Worm (Caenorhabditis elegans) whole organism, L4 larva: ENCODE measurements around the gene irld-2.

Experiments
- D1046.2 ChIP-seq: fragments of 200-800 bp; sonication (Bioruptor generic); IDR thresholded peaks from 2 replicates; pipeline ENCODE4 v1.3.6; 2022; ENCODE audit warnings: missing genetic modification characterization, missing compliant biosample characterization
- F37D6.2 ChIP-seq: sonication (generic microtip); optimal IDR thresholded peaks from 2 replicates; lab custom pipeline; 2016; ENCODE audit warnings: mild to moderate bottlenecking, missing genetic modification characterization, missing compliant biosample characterization
- F44E2.7 ChIP-seq: fragments of 200-800 bp; sonication (Bioruptor generic); IDR thresholded peaks from 2 replicates; pipeline ENCODE4 v2.1.2; 2022; ENCODE audit warnings: missing genetic modification characterization, missing compliant biosample characterization
- F49E8.2 ChIP-seq: sonication (generic microtip); optimal IDR thresholded peaks from 2 replicates; lab custom pipeline; 2016; ENCODE audit warnings: missing compliant biosample characterization, mild to moderate bottlenecking, missing genetic modification characterization, borderline replicate concordance
- R02D3.7 ChIP-seq: fragments of 150-350 bp; sonication (generic microtip); optimal IDR thresholded peaks from 3 replicates; lab custom pipeline; 2014; ENCODE audit warnings: missing biosample characterization, missing genetic modification characterization
- T20F7.1 ChIP-seq: fragments of 200-800 bp; sonication (Bioruptor generic); optimal IDR thresholded peaks from 2 replicates; lab custom pipeline; 2018; ENCODE audit warnings: mild to moderate bottlenecking, missing genetic modification characterization, missing compliant biosample characterization
- T26A8.4 ChIP-seq: fragments of 200-800 bp; sonication (Bioruptor generic); IDR thresholded peaks from 2 replicates; pipeline ENCODE4 v1.3.6; 2022; ENCODE audit warnings: missing genetic modification characterization, missing compliant biosample characterization
- Y48G9A.11 ChIP-seq: fragments of 200-800 bp; sonication (Bioruptor generic); IDR thresholded peaks from 2 replicates; pipeline ENCODE4 v1.3.6; 2022; ENCODE audit warnings: missing genetic modification reagents, missing genetic modification characterization, missing compliant biosample characterization
- ZK337.2 ChIP-seq: fragments of 200-800 bp; sonication (Bioruptor generic); IDR thresholded peaks from 2 replicates; pipeline ENCODE4 v1.3.6; 2022; ENCODE audit warnings: missing genetic modification reagents, missing genetic modification characterization, missing compliant biosample characterization
- ama-1 ChIP-seq: fragments of 150-350 bp; optimal IDR thresholded peaks from 2 replicates; lab custom pipeline; 2014; ENCODE audit warnings: inconsistent platforms, mixed read lengths
- ceh-62 ChIP-seq: sonication (generic microtip); optimal IDR thresholded peaks from 2 replicates; lab custom pipeline; 2017; ENCODE audit warnings: missing biosample characterization, missing genetic modification characterization
- ceh-82 ChIP-seq: sonication (generic microtip); optimal IDR thresholded peaks from 2 replicates; lab custom pipeline; 2017; ENCODE audit warnings: missing biosample characterization, missing genetic modification characterization
- ces-1 ChIP-seq: fragments of 150-350 bp; sonication (generic microtip); optimal IDR thresholded peaks from 4 replicates; lab custom pipeline; 2014; ENCODE audit warnings: missing biosample characterization, missing genetic modification reagents, missing genetic modification characterization
- cey-2 ChIP-seq: sonication (generic microtip); optimal IDR thresholded peaks from 3 replicates; lab custom pipeline; 2017; ENCODE audit warnings: missing genetic modification characterization, mild to moderate bottlenecking, missing compliant biosample characterization, antibody characterized with exemption, borderline replicate concordance; ENCODE audit not compliant: insufficient read depth
- ctbp-1 ChIP-seq: fragments of 200-800 bp; sonication (Bioruptor generic); IDR thresholded peaks from 2 replicates; pipeline ENCODE4 v1.3.6; 2022; ENCODE audit warnings: missing genetic modification reagents, missing genetic modification characterization, missing compliant biosample characterization
- daf-16 ChIP-seq, 3 experiments: sonication (generic microtip); optimal IDR thresholded peaks; 2 replicates each; lab custom pipeline; 2016 to 2017; ENCODE audit warnings: missing genetic modification characterization in 3 of 3, missing genetic modification reagents in 3 of 3, mild to moderate bottlenecking in 2 of 3, missing compliant biosample characterization in 2 of 3, missing biosample characterization in 1 of 3, moderate library complexity in 1 of 3
- daf-8 ChIP-seq: fragments of 200-800 bp; sonication (Bioruptor generic); IDR thresholded peaks from 2 replicates; pipeline ENCODE4 v1.3.6; 2022; ENCODE audit warnings: missing genetic modification characterization, missing compliant biosample characterization
- dmd-6 ChIP-seq: fragments of 200-800 bp; sonication (Bioruptor generic); IDR thresholded peaks from 2 replicates; pipeline ENCODE4 v1.3.6; 2022; ENCODE audit warnings: missing genetic modification reagents, missing genetic modification characterization, missing compliant biosample characterization
- dpl-1 ChIP-seq: fragments of 150-350 bp; optimal IDR thresholded peaks from 2 replicates; lab custom pipeline; 2014; ENCODE audit warnings: missing biosample characterization, missing genetic modification reagents, missing genetic modification characterization
- dve-1 ChIP-seq: sonication (generic microtip); optimal IDR thresholded peaks from 2 replicates; lab custom pipeline; 2017; ENCODE audit warnings: antibody characterized with exemption, mild to moderate bottlenecking, missing genetic modification characterization, missing compliant biosample characterization; ENCODE audit not compliant: insufficient read depth
- egl-27 ChIP-seq: sonication (generic microtip); optimal IDR thresholded peaks from 3 replicates; lab custom pipeline; 2017; ENCODE audit warnings: missing biosample characterization, missing genetic modification reagents, missing genetic modification characterization
- jun-1 ChIP-seq: fragments of 150-350 bp; optimal IDR thresholded peaks from 2 replicates; lab custom pipeline; 2014; ENCODE audit warnings: missing biosample characterization, missing genetic modification reagents, missing genetic modification characterization
- lin-1 ChIP-seq: fragments of 200-800 bp; sonication (Bioruptor generic); IDR thresholded peaks from 2 replicates; pipeline ENCODE4 v1.3.6; 2022; ENCODE audit warnings: missing genetic modification reagents, missing genetic modification characterization, missing compliant biosample characterization
- madf-9 ChIP-seq: fragments of 200-800 bp; sonication (Bioruptor generic); conservative IDR thresholded peaks from 2 replicates; pipeline ENCODE4 v1.3.6; 2022; ENCODE audit warnings: missing genetic modification reagents, missing genetic modification characterization, missing compliant biosample characterization
- mdt-29 ChIP-seq: fragments of 200-800 bp; sonication (Bioruptor generic); IDR thresholded peaks from 2 replicates; pipeline ENCODE4 v1.3.6; 2022; ENCODE audit warnings: missing genetic modification reagents, missing genetic modification characterization, missing compliant biosample characterization
- mes-2 ChIP-seq: sonication (generic microtip); optimal IDR thresholded peaks from 2 replicates; lab custom pipeline; 2016; ENCODE audit warnings: missing genotype, mild to moderate bottlenecking, missing genetic modification characterization, missing compliant biosample characterization; ENCODE audit not compliant: poor library complexity, severe bottlenecking
- mxl-3 ChIP-seq: fragments of 200-800 bp; sonication (Bioruptor generic); optimal IDR thresholded peaks from 2 replicates; lab custom pipeline; 2018; ENCODE audit warnings: mild to moderate bottlenecking, missing genetic modification characterization, missing compliant biosample characterization
- nhr-10 ChIP-seq: fragments of 150-350 bp; optimal IDR thresholded peaks from 2 replicates; lab custom pipeline; 2014; ENCODE audit warnings: missing biosample characterization, missing genetic modification characterization
- nhr-111 ChIP-seq: fragments of 200-800 bp; sonication (Bioruptor generic); optimal IDR thresholded peaks from 2 replicates; lab custom pipeline; 2018; ENCODE audit warnings: mild to moderate bottlenecking, missing genetic modification characterization, missing compliant biosample characterization
- nhr-28 ChIP-seq: fragments of 150-350 bp; optimal IDR thresholded peaks from 2 replicates; lab custom pipeline; 2014; ENCODE audit warnings: missing biosample characterization, missing genetic modification characterization
- nhr-41 ChIP-seq: fragments of 200-800 bp; sonication (Bioruptor generic); IDR thresholded peaks from 2 replicates; pipeline ENCODE4 v1.3.6; 2022; ENCODE audit warnings: missing genetic modification reagents, missing genetic modification characterization, missing compliant biosample characterization
- nhr-42 ChIP-seq: fragments of 200-800 bp; sonication (Bioruptor generic); IDR thresholded peaks from 2 replicates; pipeline ENCODE4 v1.3.6; 2022; ENCODE audit warnings: missing genetic modification characterization, missing compliant biosample characterization
- nhr-48 ChIP-seq: sonication (generic microtip); optimal IDR thresholded peaks from 2 replicates; lab custom pipeline; 2016; ENCODE audit warnings: mild to moderate bottlenecking, missing genetic modification characterization, missing compliant biosample characterization
- nhr-6 ChIP-seq: fragments of 150-350 bp; optimal IDR thresholded peaks from 2 replicates; lab custom pipeline; 2014; ENCODE audit warnings: missing biosample characterization, missing genetic modification characterization
- pqm-1 ChIP-seq: sonication (generic microtip); optimal IDR thresholded peaks from 2 replicates; lab custom pipeline; 2017; ENCODE audit warnings: missing biosample characterization, missing genetic modification characterization
- saeg-2 ChIP-seq: fragments of 200-800 bp; sonication (Bioruptor generic); IDR thresholded peaks from 2 replicates; pipeline ENCODE4 v1.3.6; 2022; ENCODE audit warnings: missing genetic modification reagents, missing genetic modification characterization, missing compliant biosample characterization
- sdz-12 ChIP-seq: fragments of 200-800 bp; sonication (Bioruptor generic); optimal IDR thresholded peaks from 2 replicates; lab custom pipeline; 2018; ENCODE audit warnings: mild to moderate bottlenecking, missing genetic modification characterization, missing compliant biosample characterization
- skn-1 ChIP-seq: fragments of 150-350 bp; optimal IDR thresholded peaks from 2 replicates; lab custom pipeline; 2014; ENCODE audit warnings: missing biosample characterization, missing genetic modification characterization
- snpc-4 ChIP-seq: fragments of 150-350 bp; optimal IDR thresholded peaks from 2 replicates; lab custom pipeline; 2014; ENCODE audit warnings: missing biosample characterization, missing genetic modification characterization
- tag-97 ChIP-seq: fragments of 200-800 bp; sonication (Bioruptor generic); IDR thresholded peaks from 2 replicates; pipeline ENCODE4 v1.3.6; 2022; ENCODE audit warnings: missing genetic modification characterization, missing compliant biosample characterization
- tra-1 ChIP-seq: fragments of 200-800 bp; sonication (Bioruptor generic); IDR thresholded peaks from 2 replicates; pipeline ENCODE4 v1.3.6; 2022; ENCODE audit warnings: missing genetic modification reagents, missing genetic modification characterization, missing compliant biosample characterization

Gene irld-2

ce11 chrX:13414974-13415373 is 20.1 kb upstream of the irld-2 start (continued):
- TF ChIP-seq cey-2 (tag; lab: Kevin White, UChicago) = no peak
- peak; percentile 35 for TF ChIP-seq dve-1 (tag; lab: Kevin White, UChicago)
- TF ChIP-seq R02D3.7 (tag; lab: Kevin White, UChicago) = no peak
- no peak for TF ChIP-seq F44E2.7 (GFP tag; lab: Robert Waterston, UW)
- no peak for TF ChIP-seq mxl-3 (GFP tag; lab: Kevin White, UChicago)
- TF ChIP-seq ama-1 (lab: Kevin White, UChicago) = no peak
- no peak for TF ChIP-seq egl-27 (tag; lab: Kevin White, UChicago)
- 0 out of 2 replicates have a peak, but pooled peaks have one; percentile 24 for TF ChIP-seq mdt-29 (GFP tag; lab: Robert Waterston, UW)
- no peak for TF ChIP-seq tag-97
- no peak for TF ChIP-seq F37D6.2 (tag; lab: Kevin White, UChicago)
- peak; percentile 34 for TF ChIP-seq nhr-48 (tag; lab: Kevin White, UChicago)
- peak; percentile 70 for TF ChIP-seq mes-2 (tag; lab: Kevin White, UChicago)
- 0 out of 2 replicates have a peak, but pooled peaks have one; percentile 19 for TF ChIP-seq ZK337.2

DNA sequence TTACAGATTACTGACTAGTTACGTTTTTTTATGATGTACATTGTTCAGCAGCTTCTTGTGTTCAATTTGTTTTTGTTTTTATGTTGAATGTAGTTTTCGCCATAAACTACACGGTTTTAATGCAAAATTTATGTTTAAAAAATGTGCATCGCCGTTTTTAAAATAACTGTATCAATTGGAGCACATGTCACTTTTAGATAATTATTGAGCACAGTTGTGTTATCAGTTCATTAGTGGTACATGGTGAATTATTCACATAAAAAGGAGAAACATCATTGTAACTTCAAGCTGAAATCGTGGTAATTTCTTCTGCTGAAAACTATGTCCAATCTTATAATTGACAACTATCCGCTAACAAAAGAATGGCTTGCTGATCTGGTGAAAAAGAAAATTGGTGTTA is 17.4 kb upstream of the irld-2 start:
- TF ChIP-seq daf-16 (GFP tag; optimal IDR thresholded peaks at IDR 0.05; lab: Kevin White, UChicago) = no peak
- TF ChIP-seq daf-16 (tag; optimal IDR thresholded peaks at IDR 0.05; lab: Kevin White, UChicago) = peak; percentile 40
- no peak for TF ChIP-seq R02D3.7 (tag; lab: Kevin White, UChicago)
- no peak for TF ChIP-seq T20F7.1 (GFP tag; lab: Kevin White, UChicago)
- TF ChIP-seq snpc-4 (tag; lab: Kevin White, UChicago) = no peak
- TF ChIP-seq nhr-41 (GFP tag; lab: Robert Waterston, UW) = no peak
- no peak for TF ChIP-seq F49E8.2
- TF ChIP-seq dve-1 (tag; lab: Kevin White, UChicago) = peak; percentile 18
- TF ChIP-seq nhr-28 (tag; lab: Kevin White, UChicago) = peak; percentile 86
- TF ChIP-seq ceh-62 (tag; lab: Kevin White, UChicago) = no peak
- TF ChIP-seq sdz-12 (GFP tag; lab: Kevin White, UChicago) = no peak
- TF ChIP-seq dmd-6 (GFP tag; lab: Robert Waterston, UW) = peak; percentile 19; the same call in 1 of the 2 replicates
- no peak for TF ChIP-seq nhr-10 (tag; lab: Kevin White, UChicago)
- TF ChIP-seq mxl-3 (GFP tag; lab: Kevin White, UChicago) = no peak
- TF ChIP-seq pqm-1 (tag; lab: Kevin White, UChicago) = peak; percentile 66
- TF ChIP-seq dpl-1 (GFP tag; lab: Kevin White, UChicago) = no peak
- no peak for TF ChIP-seq cey-2 (tag; lab: Kevin White, UChicago)
- TF ChIP-seq nhr-6 = no peak
- TF ChIP-seq ceh-82 (tag; lab: Kevin White, UChicago) = no peak
- TF ChIP-seq F44E2.7 (GFP tag; lab: Robert Waterston, UW) = no peak

- TF ChIP-seq madf-9 (GFP tag; lab: Robert Waterston, UW) (no peak), lin-1 (GFP tag; lab: Robert Waterston, UW) (no peak), ctbp-1 (GFP tag; lab: Robert Waterston, UW) (no peak), T26A8.4 (GFP tag; lab: Robert Waterston, UW) (no peak), ces-1 (no peak), nhr-28 (tag; lab: Kevin White, UChicago) (peak; percentile 67), tra-1 (no peak), Y48G9A.11 (GFP tag; lab: Robert Waterston, UW) (no peak), daf-8 (GFP tag; lab: Robert Waterston, UW) (no peak), D1046.2 (no peak), nhr-42 (no peak), saeg-2 (GFP tag; lab: Robert Waterston, UW) (no peak), jun-1 (tag; lab: Kevin White, UChicago) (no peak), skn-1 (tag; lab: Kevin White, UChicago) (no peak), dve-1 (tag; lab: Kevin White, UChicago) (peak; percentile 5), nhr-111 (GFP tag; lab: Kevin White, UChicago) (no peak)
Measured at ce11 chrX:13411306-13411705, 16.4 kb upstream of the irld-2 start.
